Fruit fly (Drosophila melanogaster) whole organism, adult: ENCODE results near the gene Pvf2.

Experiments
- CG12768 ChIP-seq: fragments of 200-800 bp; sonication (Bioruptor generic); optimal IDR thresholded peaks from 2 replicates; lab custom pipeline; 2017; ENCODE audit warnings: missing biosample characterization, missing genetic modification characterization, mild to moderate bottlenecking, moderate library complexity, missing genetic modification reagents
- CG14711 ChIP-seq: fragments of 200-800 bp; sonication (Bioruptor generic); optimal IDR thresholded peaks from 2 replicates; lab custom pipeline; 2018; ENCODE audit warnings: missing biosample characterization, mild to moderate bottlenecking, missing genetic modification characterization, moderate library complexity
- CG1620 ChIP-seq: fragments of 200-800 bp; sonication (Bioruptor generic); optimal IDR thresholded peaks from 2 replicates; lab custom pipeline; 2016; ENCODE audit warnings: missing biosample characterization, missing genetic modification characterization
- CG5204 ChIP-seq: fragments of 200-800 bp; sonication (Bioruptor generic); optimal IDR thresholded peaks from 2 replicates; lab custom pipeline; 2016; ENCODE audit warnings: missing biosample characterization, missing genetic modification characterization
- CG7101 ChIP-seq: fragments of 200-800 bp; sonication (Bioruptor generic); optimal IDR thresholded peaks from 2 replicates; lab custom pipeline; 2018; ENCODE audit warnings: missing biosample characterization, mild to moderate bottlenecking, missing genetic modification characterization, moderate library complexity
- Clk ChIP-seq: fragments of 200-800 bp; sonication (Bioruptor generic); optimal IDR thresholded peaks from 2 replicates; lab custom pipeline; 2017; ENCODE audit warnings: missing biosample characterization, missing genetic modification characterization
- Mnt ChIP-seq: fragments of 200-800 bp; sonication (Bioruptor generic); optimal IDR thresholded peaks from 2 replicates; lab custom pipeline; 2016; ENCODE audit warnings: missing biosample characterization, mild to moderate bottlenecking, missing genetic modification characterization
- bab1 ChIP-seq: fragments of 200-800 bp; sonication (Bioruptor generic); optimal IDR thresholded peaks from 3 replicates; lab custom pipeline; 2019; ENCODE audit warnings: missing biosample characterization, mild to moderate bottlenecking, missing genetic modification characterization, moderate library complexity
- kay ChIP-seq: fragments of 200-800 bp; sonication (Bioruptor generic); peaks from one replicate; lab custom pipeline; 2016; ENCODE audit warnings: missing biosample characterization, missing genetic modification characterization, borderline replicate concordance
- pad ChIP-seq: fragments of 200-800 bp; sonication (Bioruptor generic); optimal IDR thresholded peaks from 3 replicates; lab custom pipeline; 2017; ENCODE audit warnings: missing biosample characterization, missing genetic modification characterization, mild to moderate bottlenecking, moderate library complexity, missing genetic modification reagents
- toe ChIP-seq: fragments of 200-800 bp; sonication (Bioruptor generic); optimal IDR thresholded peaks from 2 replicates; lab custom pipeline; 2016; ENCODE audit warnings: missing biosample characterization, missing genetic modification characterization

dm6 chr2L:7123695-7124094 is 39.3 kb upstream of the Pvf2 start:
- no peak for TF ChIP-seq kay (GFP tag; lab: Kevin White, UChicago)
- no peak for TF ChIP-seq bab1 (GFP tag; lab: Kevin White, UChicago)
- TF ChIP-seq pad (GFP tag; lab: Kevin White, UChicago), result no peak
- no peak for TF ChIP-seq CG14711 (tag; lab: Kevin White, UChicago)
- no peak for TF ChIP-seq CG7101 (tag; lab: Kevin White, UChicago)
- no peak for TF ChIP-seq Mnt (GFP tag; lab: Kevin White, UChicago)
- no peak for TF ChIP-seq CG1620 (GFP tag; lab: Kevin White, UChicago)
- no peak for TF ChIP-seq Clk (GFP tag; lab: Kevin White, UChicago)
- TF ChIP-seq toe (GFP tag; lab: Kevin White, UChicago), result no peak
- TF ChIP-seq CG12768, result no peak
- TF ChIP-seq CG5204 (GFP tag; lab: Kevin White, UChicago), result no peak
